Worm (Caenorhabditis elegans) whole organism, mixed stage, embryonic: ENCODE results near the gene grl-14.

Source experiments
- blmp-1 ChIP-seq: fragments of 150-350 bp; optimal IDR thresholded peaks from 2 replicates; lab custom pipeline; 2014; ENCODE audit warnings: missing biosample characterization, missing genetic modification characterization
- ceh-83 ChIP-seq: fragments of 200-800 bp; sonication (Bioruptor generic); optimal IDR thresholded peaks from 2 replicates; lab custom pipeline; 2018; ENCODE audit warnings: mild to moderate bottlenecking, missing genetic modification characterization, missing compliant biosample characterization
- ces-1 ChIP-seq: fragments of 150-350 bp; optimal IDR thresholded peaks from 2 replicates; lab custom pipeline; 2014; ENCODE audit warnings: missing biosample characterization, missing genetic modification reagents, missing genetic modification characterization
- elt-3 ChIP-seq: fragments of 150-350 bp; optimal IDR thresholded peaks from 2 replicates; lab custom pipeline; 2014; ENCODE audit warnings: missing biosample characterization, missing genetic modification characterization
- lin-13 ChIP-seq: fragments of 150-350 bp; optimal IDR thresholded peaks from 2 replicates; lab custom pipeline; 2014; ENCODE audit warnings: missing biosample characterization, missing genetic modification characterization
- lin-32 ChIP-seq: fragments of 200-800 bp; sonication (Bioruptor generic); optimal IDR thresholded peaks from 2 replicates; lab custom pipeline; 2018; ENCODE audit warnings: mild to moderate bottlenecking, missing genetic modification characterization, missing compliant biosample characterization
- lsy-2 ChIP-seq: fragments of 150-350 bp; optimal IDR thresholded peaks from 2 replicates; lab custom pipeline; 2014; ENCODE audit warnings: missing biosample characterization, missing genetic modification characterization
- nhr-12 ChIP-seq: fragments of 150-350 bp; optimal IDR thresholded peaks from 2 replicates; lab custom pipeline; 2014; ENCODE audit warnings: missing biosample characterization, missing genetic modification characterization
- nhr-28 ChIP-seq: fragments of 150-350 bp; optimal IDR thresholded peaks from 2 replicates; lab custom pipeline; 2014; ENCODE audit warnings: missing biosample characterization, missing genetic modification characterization
- snpc-4 ChIP-seq: fragments of 150-350 bp; optimal IDR thresholded peaks from 2 replicates; lab custom pipeline; 2014; ENCODE audit warnings: missing biosample characterization, missing genetic modification characterization
- unc-39 ChIP-seq: fragments of 150-350 bp; optimal IDR thresholded peaks from 2 replicates; lab custom pipeline; 2014; ENCODE audit warnings: missing biosample characterization, missing genetic modification characterization
- unc-62 ChIP-seq: fragments of 150-350 bp; optimal IDR thresholded peaks from 2 replicates; lab custom pipeline; 2014; ENCODE audit warnings: missing biosample characterization, missing genetic modification reagents, missing genetic modification characterization
- ztf-11 ChIP-seq: fragments of 150-350 bp; optimal IDR thresholded peaks from 2 replicates; lab custom pipeline; 2014; ENCODE audit warnings: missing biosample characterization, missing genetic modification characterization

ce11 chrV:20832554-20832963 is 7.2 kb downstream of the grl-14 start:
- TF ChIP-seq nhr-28: no peak
- no peak for TF ChIP-seq blmp-1 (tag; lab: Kevin White, UChicago)
- no peak for TF ChIP-seq elt-3
- TF ChIP-seq unc-39 (tag; lab: Kevin White, UChicago): no peak
- TF ChIP-seq ces-1 (GFP tag; lab: Kevin White, UChicago): peak; percentile 90
- TF ChIP-seq ceh-83 (GFP tag; lab: Kevin White, UChicago): no peak
- no peak for TF ChIP-seq ztf-11
- no peak for TF ChIP-seq nhr-12 (tag; lab: Kevin White, UChicago)
- peak; percentile 7 for TF ChIP-seq lin-13
- no peak for TF ChIP-seq unc-62 (GFP tag; lab: Kevin White, UChicago)
- TF ChIP-seq snpc-4 (tag; lab: Kevin White, UChicago): no peak
- TF ChIP-seq lin-32 (GFP tag; lab: Kevin White, UChicago): no peak
- no peak for TF ChIP-seq lsy-2 (tag; lab: Kevin White, UChicago)
